Worm (Caenorhabditis elegans): ENCODE results near the gene K03B8.11.

DNA sequence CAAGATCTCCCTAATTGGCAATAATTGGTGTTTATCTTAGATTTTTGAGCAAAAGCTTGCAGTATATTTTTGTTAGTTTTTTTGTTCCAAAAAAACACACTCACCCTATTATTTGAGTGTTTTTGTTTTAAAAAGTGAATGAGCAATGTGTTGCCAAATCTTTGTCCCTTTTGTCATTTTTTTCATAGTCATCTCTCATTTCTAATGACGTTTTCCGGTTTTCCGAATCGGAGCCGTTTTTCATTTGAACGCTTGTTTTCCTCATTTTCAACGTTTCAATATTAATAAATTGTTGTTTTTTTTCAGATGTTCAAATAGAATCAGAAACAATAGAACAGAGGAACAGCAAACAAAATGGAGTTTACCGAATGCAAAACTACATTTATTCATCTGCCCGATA is 48.2 kb upstream of the K03B8.11 start, which contains the start of gene dmsr-1:
- TF ChIP-seq lin-15B (tag; optimal IDR thresholded peaks at IDR 0.05) (no peak), ztf-11 (tag; optimal IDR thresholded peaks at IDR 0.05) (no peak), nhr-25 (tag; optimal IDR thresholded peaks at IDR 0.05) (no peak), ceh-82 (tag; optimal IDR thresholded peaks at IDR 0.05) (no peak), zag-1 (tag; optimal IDR thresholded peaks at IDR 0.05) (no peak), ama-1 (optimal IDR thresholded peaks at IDR 0.05) (no peak), pha-4 (tag; optimal IDR thresholded peaks at IDR 0.05) (no peak)
